Worm (Caenorhabditis elegans) whole organism, L2 larva: Measurements from ENCODE around the gene F32D8.1.

ENCODE experiments used
- ZK546.5 ChIP-seq: sonication (generic microtip); optimal IDR thresholded peaks from 2 replicates; lab custom pipeline; 2017; ENCODE audit warnings: missing biosample characterization, missing genetic modification characterization
- ceh-82 ChIP-seq: fragments of 150-350 bp; optimal IDR thresholded peaks from 2 replicates; lab custom pipeline; 2014; ENCODE audit warnings: missing biosample characterization, missing genetic modification characterization
- elt-3 ChIP-seq: sonication (generic microtip); optimal IDR thresholded peaks from 2 replicates; lab custom pipeline; 2017; ENCODE audit warnings: missing biosample characterization, missing genetic modification characterization
- fos-1 ChIP-seq: fragments of 150-350 bp; optimal IDR thresholded peaks from 2 replicates; lab custom pipeline; 2014; ENCODE audit warnings: missing biosample characterization, missing genetic modification characterization
- gmeb-1 ChIP-seq: fragments of 150-350 bp; optimal IDR thresholded peaks from 2 replicates; lab custom pipeline; 2014; ENCODE audit warnings: missing biosample characterization, missing genetic modification characterization
- lin-39 ChIP-seq: fragments of 150-350 bp; optimal IDR thresholded peaks from 2 replicates; lab custom pipeline; 2014; ENCODE audit warnings: missing biosample characterization, missing genetic modification reagents, missing genetic modification characterization
- mab-5 ChIP-seq: fragments of 150-350 bp; optimal IDR thresholded peaks from 2 replicates; lab custom pipeline; 2014; ENCODE audit warnings: missing biosample characterization, missing genetic modification characterization
- mbf-1 ChIP-seq: sonication (generic microtip); optimal IDR thresholded peaks from 2 replicates; lab custom pipeline; 2017; ENCODE audit warnings: missing biosample characterization, missing genetic modification characterization
- nhr-11 ChIP-seq: fragments of 150-350 bp; optimal IDR thresholded peaks from 2 replicates; lab custom pipeline; 2014; ENCODE audit warnings: missing biosample characterization, missing genetic modification characterization
- nhr-12 ChIP-seq: fragments of 150-350 bp; optimal IDR thresholded peaks from 2 replicates; lab custom pipeline; 2014; ENCODE audit warnings: missing biosample characterization, missing genetic modification characterization
- snpc-4 ChIP-seq: fragments of 150-350 bp; optimal IDR thresholded peaks from 2 replicates; lab custom pipeline; 2014; ENCODE audit warnings: missing biosample characterization, missing genetic modification characterization
- unc-62 ChIP-seq: fragments of 150-350 bp; optimal IDR thresholded peaks from 2 replicates; lab custom pipeline; 2014; ENCODE audit warnings: missing biosample characterization, missing genetic modification reagents, missing genetic modification characterization
- zag-1 ChIP-seq: fragments of 150-350 bp; optimal IDR thresholded peaks from 2 replicates; lab custom pipeline; 2014; ENCODE audit warnings: missing biosample characterization, missing genetic modification characterization
- ztf-11 ChIP-seq: sonication (generic microtip); optimal IDR thresholded peaks from 2 replicates; lab custom pipeline; 2017; ENCODE audit warnings: missing biosample characterization, missing genetic modification characterization

- TF ChIP-seq mbf-1 (tag; lab: Kevin White, UChicago): no peak
- no peak for TF ChIP-seq ztf-11 (tag; lab: Kevin White, UChicago)
- no peak for TF ChIP-seq lin-39 (tag; lab: Kevin White, UChicago)
- no peak for TF ChIP-seq nhr-11 (tag; lab: Kevin White, UChicago)
- TF ChIP-seq nhr-12 (tag; lab: Kevin White, UChicago): no peak
- no peak for TF ChIP-seq zag-1 (tag; lab: Kevin White, UChicago)
- no peak for TF ChIP-seq ZK546.5 (tag; lab: Kevin White, UChicago)
- TF ChIP-seq gmeb-1 (tag; lab: Kevin White, UChicago): peak; percentile 19
- TF ChIP-seq unc-62: no peak
- no peak for TF ChIP-seq elt-3
- TF ChIP-seq snpc-4: no peak
- no peak for TF ChIP-seq mab-5
- TF ChIP-seq fos-1 (tag; lab: Kevin White, UChicago): peak; percentile 86
- TF ChIP-seq ceh-82: no peak
Measured at ce11 chrV:10877808-10878600, 2.6 kb upstream of the F32D8.1 start.
